Worm (Caenorhabditis elegans) whole organism, L1 larva: Measurements from ENCODE around the gene fli-1.

Experiments
- dsc-1 ChIP-seq: sonication (generic microtip); optimal IDR thresholded peaks from 2 replicates; lab custom pipeline; 2016; ENCODE audit warnings: mild to moderate bottlenecking, missing genetic modification characterization, missing compliant biosample characterization
- fos-1 ChIP-seq: fragments of 150-350 bp; optimal IDR thresholded peaks from 2 replicates; lab custom pipeline; 2014; ENCODE audit warnings: missing biosample characterization, missing genetic modification characterization
- mef-2 ChIP-seq: fragments of 150-350 bp; optimal IDR thresholded peaks from 2 replicates; lab custom pipeline; 2014; ENCODE audit warnings: missing biosample characterization, missing genetic modification characterization
- mep-1 ChIP-seq: fragments of 150-350 bp; optimal IDR thresholded peaks from 2 replicates; lab custom pipeline; 2014; ENCODE audit warnings: missing biosample characterization, missing genetic modification characterization
- nhr-11 ChIP-seq: fragments of 150-350 bp; optimal IDR thresholded peaks from 2 replicates; lab custom pipeline; 2014; ENCODE audit warnings: missing biosample characterization, missing genetic modification characterization
- nhr-77 ChIP-seq: fragments of 150-350 bp; optimal IDR thresholded peaks from 2 replicates; lab custom pipeline; 2014; ENCODE audit warnings: missing biosample characterization, missing genetic modification characterization
- rnt-1 ChIP-seq: sonication (generic microtip); optimal IDR thresholded peaks from 2 replicates; lab custom pipeline; 2016; ENCODE audit warnings: mild to moderate bottlenecking, missing genetic modification characterization, moderate library complexity, missing compliant biosample characterization
- ztf-11 ChIP-seq, 2 experiments: sonication (generic microtip); optimal IDR thresholded peaks; 2 replicates each; lab custom pipeline; 2016 to 2017; ENCODE audit warnings: missing genetic modification characterization in 2 of 2, missing biosample characterization in 1 of 2, missing compliant biosample characterization in 1 of 2

- TF ChIP-seq nhr-77 (tag; lab: Kevin White, UChicago) = no peak
- no peak for TF ChIP-seq mep-1 (tag; lab: Kevin White, UChicago)
- TF ChIP-seq rnt-1 = no peak
- no peak for TF ChIP-seq fos-1 (tag; lab: Kevin White, UChicago)
- TF ChIP-seq dsc-1 (tag; lab: Kevin White, UChicago) = no peak
- no peak for TF ChIP-seq mef-2
- TF ChIP-seq ztf-11 (tag; optimal IDR thresholded peaks at IDR 0.05; lab: Kevin White, UChicago) = no peak
- no peak for TF ChIP-seq nhr-11 (tag; lab: Kevin White, UChicago)
These were observed 16.2 kb downstream of the fli-1 start, which contains the start of gene dpy-19 for ce11 chrIII:8667382-8667781.
